Comparison of ENCODE assay signal across 4 fruit fly cellular contexts in genomic region chr2L:7596862-7597261, dm6.
TF ChIP-seq lines count a peak whose summit lies in the region.

No protein-coding gene starts in this region.

- peak; percentile 43 for TF ChIP-seq CTCF in whole organism, embryonic (GFP tag; optimal IDR thresholded peaks at IDR 0.05; lab: Kevin White, UChicago)

TF ChIP-seq in whole organism, embryonic, 481 proteins besides CTCF, POLR2A, EP300 and RAD21 (continues in another document):
- TF ChIP-seq CG3838 (GFP tag; optimal IDR thresholded peaks at IDR 0.05; lab: Kevin White, UChicago) (peak; percentile 31), tio (GFP tag; optimal IDR thresholded peaks at IDR 0.05; lab: Kevin White, UChicago) (peak; percentile 76), Dref (GFP tag; IDR thresholded peaks at IDR 0.05; lab: Robert Waterston, UW) (no peak), Lpt (GFP tag; optimal IDR thresholded peaks at IDR 0.05; lab: Kevin White, UChicago) (no peak), pb (GFP tag; optimal IDR thresholded peaks at IDR 0.05; lab: Kevin White, UChicago) (peak; percentile 65), ap (GFP tag; IDR thresholded peaks at IDR 0.05; lab: Robert Waterston, UW) (peak; percentile 88), dimm (GFP tag; IDR thresholded peaks at IDR 0.05; lab: Robert Waterston, UW) (peak; percentile 74), Rx (GFP tag; IDR thresholded peaks at IDR 0.05; lab: Robert Waterston, UW) (peak; percentile 71), CG8281 (tag; optimal IDR thresholded peaks at IDR 0.05; lab: Kevin White, UChicago) (peak; percentile 61), Ets65A (GFP tag; lab: Kevin White, UChicago) (peak; percentile 91), Hsf (GFP tag; optimal IDR thresholded peaks at IDR 0.05; lab: Kevin White, UChicago) (peak; percentile 88), ATbp (GFP tag; optimal IDR thresholded peaks at IDR 0.05; lab: Kevin White, UChicago) (peak; percentile 90), row (GFP tag; IDR thresholded peaks at IDR 0.05; lab: Robert Waterston, UW) (peak; percentile 82), CG13624 (GFP tag; optimal IDR thresholded peaks at IDR 0.05; lab: Kevin White, UChicago) (peak; percentile 56), sim (GFP tag; IDR thresholded peaks at IDR 0.05; lab: Robert Waterston, UW) (peak; percentile 92), CG9817 (tag; optimal IDR thresholded peaks at IDR 0.05; lab: Kevin White, UChicago) (peak; percentile 46), pnt (GFP tag; optimal IDR thresholded peaks at IDR 0.05; lab: Kevin White, UChicago) (peak; percentile 83), CG17802 (tag; optimal IDR thresholded peaks at IDR 0.05; lab: Kevin White, UChicago) (peak; percentile 73), CG2116 (GFP tag; optimal IDR thresholded peaks at IDR 0.05; lab: Kevin White, UChicago) (peak; percentile 51), Abd-B (GFP tag; optimal IDR thresholded peaks at IDR 0.05; lab: Kevin White, UChicago) (peak; percentile 74), hbn (GFP tag; IDR thresholded peaks at IDR 0.05; lab: Robert Waterston, UW; ENCODE audit: partially characterized antibody) (no peak), mam (GFP tag; optimal IDR thresholded peaks at IDR 0.05; lab: Kevin White, UChicago) (peak; percentile 45), Jarid2 (GFP tag; optimal IDR thresholded peaks at IDR 0.05; lab: Kevin White, UChicago) (peak; percentile 32)

TF ChIP-seq in whole organism, prepupa, 60 proteins besides CTCF, POLR2A, EP300 and RAD21 (continues in another document):
- no peak for TF ChIP-seq CG9139 (GFP tag; optimal IDR thresholded peaks at IDR 0.05; lab: Kevin White, UChicago)
- peak; percentile 60 for TF ChIP-seq CG6854 (GFP tag; optimal IDR thresholded peaks at IDR 0.05; lab: Kevin White, UChicago)
- TF ChIP-seq CG8632 (GFP tag; optimal IDR thresholded peaks at IDR 0.05; lab: Kevin White, UChicago): peak; percentile 75
- peak; percentile 42 for TF ChIP-seq Ets96B (tag; optimal IDR thresholded peaks at IDR 0.05; lab: Kevin White, UChicago)
- peak; percentile 32 for TF ChIP-seq fd59A (GFP tag; optimal IDR thresholded peaks at IDR 0.05; lab: Kevin White, UChicago)
- peak; percentile 25 for TF ChIP-seq spab (GFP tag; optimal IDR thresholded peaks at IDR 0.05; lab: Kevin White, UChicago)
- TF ChIP-seq salr (GFP tag; optimal IDR thresholded peaks at IDR 0.05; lab: Kevin White, UChicago): peak in 1 of 2 experiments; percentile 9
- TF ChIP-seq CG11762 (GFP tag; optimal IDR thresholded peaks at IDR 0.05; lab: Kevin White, UChicago; ENCODE audit: insufficient read depth): peak; percentile 60
- peak; percentile 69; the same call in 2 of the 3 replicates for TF ChIP-seq CG8119 (GFP tag; IDR thresholded peaks at IDR 0.05; lab: Robert Waterston, UW)
- peak; percentile 75 for TF ChIP-seq Hr39 (GFP tag; optimal IDR thresholded peaks at IDR 0.05; lab: Kevin White, UChicago)
- TF ChIP-seq Gug (GFP tag; IDR thresholded peaks at IDR 0.05; lab: Robert Waterston, UW): peak; percentile 33; the same call in 1 of the 2 replicates
- peak; percentile 76 for TF ChIP-seq CG34406 (GFP tag; optimal IDR thresholded peaks at IDR 0.05; lab: Kevin White, UChicago)
- peak; percentile 79 for TF ChIP-seq CG15336 (GFP tag; IDR thresholded peaks at IDR 0.05; lab: Robert Waterston, UW)
- peak; percentile 74 for TF ChIP-seq achi (GFP tag; optimal IDR thresholded peaks at IDR 0.05; lab: Kevin White, UChicago)
- peak; percentile 95 for TF ChIP-seq Eip78C (GFP tag; lab: Kevin White, UChicago)
- peak; percentile 75 for TF ChIP-seq CG32006 (GFP tag; optimal IDR thresholded peaks at IDR 0.05; lab: Kevin White, UChicago)
- TF ChIP-seq dac (GFP tag; optimal IDR thresholded peaks at IDR 0.05; lab: Kevin White, UChicago): peak; percentile 53
- TF ChIP-seq fd85E (GFP tag; optimal IDR thresholded peaks at IDR 0.05; lab: Kevin White, UChicago): peak; percentile 23
- peak; percentile 38 for TF ChIP-seq CG10669 (GFP tag; optimal IDR thresholded peaks at IDR 0.05; lab: Kevin White, UChicago)
- TF ChIP-seq Ets21C (GFP tag; optimal IDR thresholded peaks at IDR 0.05; lab: Kevin White, UChicago): peak; percentile 46
- TF ChIP-seq CG7368 (GFP tag; optimal IDR thresholded peaks at IDR 0.05; lab: Kevin White, UChicago): peak; percentile 53
- peak; percentile 79 for TF ChIP-seq cyc (GFP tag; optimal IDR thresholded peaks at IDR 0.05; lab: Kevin White, UChicago)
- peak; percentile 73 for TF ChIP-seq CG31627 (GFP tag; optimal IDR thresholded peaks at IDR 0.05; lab: Kevin White, UChicago)

TF ChIP-seq in whole organism, pupa, 21 proteins besides CTCF, POLR2A, EP300 and RAD21:
- peak; percentile 54 for TF ChIP-seq CG17806 (tag; optimal IDR thresholded peaks at IDR 0.05; lab: Kevin White, UChicago)
- TF ChIP-seq CG34367 (tag; optimal IDR thresholded peaks at IDR 0.05; lab: Kevin White, UChicago): peak; percentile 21
- peak; percentile 58 for TF ChIP-seq Pif1B (GFP tag; optimal IDR thresholded peaks at IDR 0.05; lab: Kevin White, UChicago)
- TF ChIP-seq CG10348 (GFP tag; IDR thresholded peaks at IDR 0.05; lab: Robert Waterston, UW): no peak
- TF ChIP-seq CG8301 (tag; optimal IDR thresholded peaks at IDR 0.05; lab: Kevin White, UChicago): peak; percentile 63
- peak; percentile 70 for TF ChIP-seq Snoo (tag; optimal IDR thresholded peaks at IDR 0.05; lab: Kevin White, UChicago)
- no peak for TF ChIP-seq EcR (GFP tag; optimal IDR thresholded peaks at IDR 0.05; lab: Kevin White, UChicago)
- TF ChIP-seq CG14655 (GFP tag; optimal IDR thresholded peaks at IDR 0.05; lab: Kevin White, UChicago): peak; percentile 66
- TF ChIP-seq CG12605 (GFP tag; IDR thresholded peaks at IDR 0.05; lab: Robert Waterston, UW): peak; percentile 58; the same call in 1 of the 2 replicates
- TF ChIP-seq CG8159 (tag; optimal IDR thresholded peaks at IDR 0.05; lab: Kevin White, UChicago): peak; percentile 51
- peak; percentile 31; the same call in 1 of the 2 replicates for TF ChIP-seq rn (GFP tag; IDR thresholded peaks at IDR 0.05; lab: Robert Waterston, UW)
- peak; percentile 65 for TF ChIP-seq CG32121 (GFP tag; IDR thresholded peaks at IDR 0.05; lab: Robert Waterston, UW)
- TF ChIP-seq D1 (tag; optimal IDR thresholded peaks at IDR 0.05; lab: Kevin White, UChicago): no peak
- peak; percentile 70 for TF ChIP-seq Pif1A (GFP tag; optimal IDR thresholded peaks at IDR 0.05; lab: Kevin White, UChicago)
- TF ChIP-seq CG15710 (tag; optimal IDR thresholded peaks at IDR 0.05; lab: Kevin White, UChicago): peak; percentile 50
- peak; percentile 65; the same call in 2 of the 3 replicates for TF ChIP-seq fd96Ca (GFP tag; IDR thresholded peaks at IDR 0.05; lab: Robert Waterston, UW)
- no peak for TF ChIP-seq CG13204 (GFP tag; optimal IDR thresholded peaks at IDR 0.05; lab: Kevin White, UChicago)
- peak; percentile 76 for TF ChIP-seq CG4496 (GFP tag; IDR thresholded peaks at IDR 0.05; lab: Robert Waterston, UW)
- peak; percentile 38 for TF ChIP-seq CG9948 (tag; optimal IDR thresholded peaks at IDR 0.05; lab: Kevin White, UChicago)
- no peak for TF ChIP-seq gl (tag; optimal IDR thresholded peaks at IDR 0.05; lab: Kevin White, UChicago)
- TF ChIP-seq Ets98B (GFP tag; IDR thresholded peaks at IDR 0.05; lab: Robert Waterston, UW): peak; percentile 73

TF ChIP-seq in whole organism, wandering third instar larva, 38 proteins besides CTCF, POLR2A, EP300 and RAD21 (continues in another document):
- TF ChIP-seq OdsH (GFP tag; optimal IDR thresholded peaks at IDR 0.05; lab: Kevin White, UChicago) (peak; percentile 16), CG9705 (GFP tag; optimal IDR thresholded peaks at IDR 0.05; lab: Kevin White, UChicago) (no peak), h (GFP tag; optimal IDR thresholded peaks at IDR 0.05; lab: Kevin White, UChicago) (peak; percentile 45), Sp1 (GFP tag; optimal IDR thresholded peaks at IDR 0.05; lab: Kevin White, UChicago) (no peak), rgr (GFP tag; optimal IDR thresholded peaks at IDR 0.05; lab: Kevin White, UChicago) (peak; percentile 27), pan (optimal IDR thresholded peaks at IDR 0.05; lab: Kevin White, UChicago) (no peak), CrebA (GFP tag; optimal IDR thresholded peaks at IDR 0.05; lab: Kevin White, UChicago; ENCODE audit: borderline replicate concordance) (no peak), usp (GFP tag; optimal IDR thresholded peaks at IDR 0.05; lab: Kevin White, UChicago) (no peak), Dfd (GFP tag; optimal IDR thresholded peaks at IDR 0.05; lab: Kevin White, UChicago) (no peak), Myc (optimal IDR thresholded peaks at IDR 0.05; lab: Kevin White, UChicago) (no peak), lola (GFP tag; optimal IDR thresholded peaks at IDR 0.05; lab: Kevin White, UChicago) (no peak), Mio (GFP tag; optimal IDR thresholded peaks at IDR 0.05; lab: Kevin White, UChicago) (no peak), sage (GFP tag; optimal IDR thresholded peaks at IDR 0.05; lab: Kevin White, UChicago) (no peak), brk (GFP tag; optimal IDR thresholded peaks at IDR 0.05; lab: Kevin White, UChicago) (no peak), ey (GFP tag; optimal IDR thresholded peaks at IDR 0.05; lab: Kevin White, UChicago) (peak; percentile 33), sv (GFP tag; optimal IDR thresholded peaks at IDR 0.05; lab: Kevin White, UChicago) (peak; percentile 79), HLH106 (tag; optimal IDR thresholded peaks at IDR 0.05; lab: Kevin White, UChicago) (peak; percentile 18), Hr83 (GFP tag; optimal IDR thresholded peaks at IDR 0.05; lab: Kevin White, UChicago; ENCODE audit: poor library complexity, severe bottlenecking) (no peak), tai (GFP tag; optimal IDR thresholded peaks at IDR 0.05; lab: Kevin White, UChicago) (no peak), dl (GFP tag; optimal IDR thresholded peaks at IDR 0.05; lab: Kevin White, UChicago; ENCODE audit: insufficient read depth in 1 of 2, partially characterized antibody in 2 of 2) (no peak), Hr78 (GFP tag; optimal IDR thresholded peaks at IDR 0.05; lab: Kevin White, UChicago) (no peak), CG32264 (GFP tag; optimal IDR thresholded peaks at IDR 0.05; lab: Kevin White, UChicago) (no peak), Rel (GFP tag; optimal IDR thresholded peaks at IDR 0.05; lab: Kevin White, UChicago) (no peak), Rel (tag; optimal IDR thresholded peaks at IDR 0.05; lab: Kevin White, UChicago) (no peak), fru (GFP tag; optimal IDR thresholded peaks at IDR 0.05; lab: Kevin White, UChicago) (peak; percentile 49), woc (GFP tag; optimal IDR thresholded peaks at IDR 0.05; lab: Kevin White, UChicago) (peak; percentile 5), N (GFP tag; optimal IDR thresholded peaks at IDR 0.05; lab: Kevin White, UChicago) (no peak), Abd-B (GFP tag; optimal IDR thresholded peaks at IDR 0.05; lab: Kevin White, UChicago) (no peak), psq (GFP tag; optimal IDR thresholded peaks at IDR 0.05; lab: Kevin White, UChicago) (peak; percentile 47), jim (GFP tag; optimal IDR thresholded peaks at IDR 0.05; lab: Kevin White, UChicago) (no peak), foxo (GFP tag; optimal IDR thresholded peaks at IDR 0.05; lab: Kevin White, UChicago) (peak in 1 of 2 experiments; percentile 27), Dif (GFP tag; optimal IDR thresholded peaks at IDR 0.05; lab: Kevin White, UChicago; ENCODE audit: partially characterized antibody) (no peak)

Comparison
In these comparisons a context has a peak if more than half of its experiments do, and no peak if none do; other contexts are left out.
1. Of the 7 proteins assayed by ChIP-seq in both whole organism, embryonic and whole organism, prepupa: peak only in whole organism, embryonic: none; only in whole organism, prepupa: CG16779, CG6854, Hr39 and Lpt; in both: Blimp-1, Gug and Sox102F; in neither: 0.